Worm (Caenorhabditis elegans) whole organism, L3 larva: ENCODE results near the gene tag-191.
A peak's percentile ranks its signal among the peaks of the same experiment; 100 is the strongest.

ENCODE experiments used
- R02D3.7 ChIP-seq: fragments of 150-350 bp; optimal IDR thresholded peaks from 2 replicates; lab custom pipeline; 2014; ENCODE audit warnings: missing biosample characterization, missing genetic modification characterization
- ZK546.5 ChIP-seq: sonication (generic microtip); optimal IDR thresholded peaks from 2 replicates; lab custom pipeline; 2017; ENCODE audit warnings: missing biosample characterization, missing genetic modification characterization
- aly-2 ChIP-seq: fragments of 150-350 bp; optimal IDR thresholded peaks from 2 replicates; lab custom pipeline; 2014; ENCODE audit warnings: missing biosample characterization, missing genetic modification characterization
- ama-1 ChIP-seq: fragments of 150-350 bp; optimal IDR thresholded peaks from 2 replicates; lab custom pipeline; 2018
- ceh-16 ChIP-seq: sonication (generic microtip); optimal IDR thresholded peaks from 2 replicates; lab custom pipeline; 2017; ENCODE audit warnings: missing biosample characterization, missing genetic modification characterization
- ceh-82 ChIP-seq: fragments of 150-350 bp; optimal IDR thresholded peaks from 2 replicates; lab custom pipeline; 2014; ENCODE audit warnings: missing biosample characterization, missing genetic modification characterization
- ceh-9 ChIP-seq: sonication (generic microtip); optimal IDR thresholded peaks from 2 replicates; lab custom pipeline; 2018; ENCODE audit warnings: missing biosample characterization, missing genetic modification characterization
- daf-12 ChIP-seq: fragments of 150-350 bp; optimal IDR thresholded peaks from 2 replicates; lab custom pipeline; 2014; ENCODE audit warnings: missing biosample characterization, missing genetic modification reagents, missing genetic modification characterization
- egl-27 ChIP-seq: sonication (generic microtip); optimal IDR thresholded peaks from 4 replicates; lab custom pipeline; 2017; ENCODE audit warnings: missing biosample characterization, missing genetic modification reagents, missing genetic modification characterization
- egl-5 ChIP-seq: fragments of 150-350 bp; optimal IDR thresholded peaks from 2 replicates; lab custom pipeline; 2017; ENCODE audit warnings: missing biosample characterization, missing genetic modification reagents, missing genetic modification characterization, inconsistent platforms
- elt-2 ChIP-seq: sonication (generic microtip); optimal IDR thresholded peaks from 2 replicates; lab custom pipeline; 2016; ENCODE audit warnings: missing genetic modification reagents, mild to moderate bottlenecking, missing genetic modification characterization, missing compliant biosample characterization
- elt-3 ChIP-seq, 3 experiments: fragments of 150-350 bp in 1 of 3; sonication (generic microtip) in 2 of 3; optimal IDR thresholded peaks; 2 replicates in 2 of 3; 4 replicates in 1 of 3; lab custom pipeline; 2014 to 2017; ENCODE audit warnings: missing biosample characterization in 3 of 3, missing genetic modification characterization in 3 of 3
- eor-1 ChIP-seq, 2 experiments: fragments of 150-350 bp; optimal IDR thresholded peaks; 2 replicates each; lab custom pipeline; 2014 to 2018; ENCODE audit warnings: missing biosample characterization in 2 of 2, missing genetic modification characterization in 2 of 2
- fkh-10 ChIP-seq: sonication (generic microtip); optimal IDR thresholded peaks from 2 replicates; lab custom pipeline; 2017; ENCODE audit warnings: missing biosample characterization, missing genetic modification reagents, missing genetic modification characterization
- fkh-2 ChIP-seq: fragments of 150-350 bp; optimal IDR thresholded peaks from 2 replicates; lab custom pipeline; 2014; ENCODE audit warnings: missing biosample characterization, missing genetic modification reagents, missing genetic modification characterization
- fos-1 ChIP-seq: fragments of 150-350 bp; optimal IDR thresholded peaks from 2 replicates; lab custom pipeline; 2014; ENCODE audit warnings: missing biosample characterization, missing genetic modification characterization
- jun-1 ChIP-seq: fragments of 150-350 bp; optimal IDR thresholded peaks from 2 replicates; lab custom pipeline; 2014; ENCODE audit warnings: missing biosample characterization, missing genetic modification reagents, missing genetic modification characterization
- lin-15B ChIP-seq: fragments of 150-350 bp; optimal IDR thresholded peaks from 2 replicates; lab custom pipeline; 2014; ENCODE audit warnings: missing biosample characterization, missing genetic modification characterization
- lin-39 ChIP-seq: fragments of 150-350 bp; optimal IDR thresholded peaks from 2 replicates; lab custom pipeline; 2018; ENCODE audit warnings: missing biosample characterization, missing genetic modification reagents, missing genetic modification characterization
- lsy-12 ChIP-seq: sonication (generic microtip); optimal IDR thresholded peaks from 2 replicates; lab custom pipeline; 2016; ENCODE audit warnings: mild to moderate bottlenecking, missing genetic modification characterization, missing compliant biosample characterization
- mdl-1 ChIP-seq: fragments of 150-350 bp; optimal IDR thresholded peaks from 2 replicates; lab custom pipeline; 2014; ENCODE audit warnings: missing biosample characterization, missing genetic modification characterization
- mml-1 ChIP-seq: fragments of 150-350 bp; sonication (generic microtip); optimal IDR thresholded peaks from 3 replicates; lab custom pipeline; 2014; ENCODE audit warnings: missing biosample characterization, missing genetic modification characterization
- nfya-1 ChIP-seq: sonication (generic microtip); optimal IDR thresholded peaks from 2 replicates; lab custom pipeline; 2017; ENCODE audit warnings: missing genetic modification characterization, mild to moderate bottlenecking, missing compliant biosample characterization, antibody characterized with exemption, moderate library complexity; ENCODE audit not compliant: insufficient read depth
- nhr-11 ChIP-seq: fragments of 150-350 bp; optimal IDR thresholded peaks from 2 replicates; lab custom pipeline; 2014; ENCODE audit warnings: missing biosample characterization, missing genetic modification characterization
- nhr-12 ChIP-seq: fragments of 150-350 bp; optimal IDR thresholded peaks from 2 replicates; lab custom pipeline; 2014; ENCODE audit warnings: missing biosample characterization, missing genetic modification characterization
- nhr-23 ChIP-seq: fragments of 150-350 bp; optimal IDR thresholded peaks from 2 replicates; lab custom pipeline; 2014; ENCODE audit warnings: missing biosample characterization, missing genetic modification reagents, missing genetic modification characterization
- nhr-237 ChIP-seq: fragments of 150-350 bp; optimal IDR thresholded peaks from 2 replicates; lab custom pipeline; 2014; ENCODE audit warnings: missing biosample characterization, missing genetic modification characterization
- nhr-25 ChIP-seq: sonication (generic microtip); optimal IDR thresholded peaks from 2 replicates; lab custom pipeline; 2017; ENCODE audit warnings: missing biosample characterization, missing genetic modification characterization
- nhr-28 ChIP-seq: fragments of 150-350 bp; optimal IDR thresholded peaks from 2 replicates; lab custom pipeline; 2014; ENCODE audit warnings: missing biosample characterization, missing genetic modification characterization
- nhr-43 ChIP-seq: sonication (generic microtip); optimal IDR thresholded peaks from 2 replicates; lab custom pipeline; 2016; ENCODE audit warnings: mild to moderate bottlenecking, missing genetic modification characterization, missing compliant biosample characterization; ENCODE audit not compliant: poor library complexity, severe bottlenecking
- nhr-67 ChIP-seq: fragments of 150-350 bp; optimal IDR thresholded peaks from 2 replicates; lab custom pipeline; 2014; ENCODE audit warnings: missing biosample characterization, missing genetic modification characterization
- nhr-76 ChIP-seq: fragments of 150-350 bp; sonication (generic microtip); optimal IDR thresholded peaks from 5 replicates; lab custom pipeline; 2014; ENCODE audit warnings: missing biosample characterization, missing genetic modification characterization
- pha-4 ChIP-seq: fragments of 150-350 bp; optimal IDR thresholded peaks from 2 replicates; lab custom pipeline; 2014; ENCODE audit warnings: missing biosample characterization, missing genetic modification reagents, missing genetic modification characterization
- pqm-1 ChIP-seq: fragments of 150-350 bp; optimal IDR thresholded peaks from 2 replicates; lab custom pipeline; 2017; ENCODE audit warnings: missing biosample characterization, missing genetic modification characterization, inconsistent platforms
- skn-1 ChIP-seq: fragments of 150-350 bp; optimal IDR thresholded peaks from 2 replicates; lab custom pipeline; 2014; ENCODE audit warnings: missing biosample characterization, missing genetic modification characterization
- snpc-4 ChIP-seq: fragments of 150-350 bp; optimal IDR thresholded peaks from 2 replicates; lab custom pipeline; 2014; ENCODE audit warnings: missing biosample characterization, missing genetic modification characterization
- unc-39 ChIP-seq: sonication (generic microtip); optimal IDR thresholded peaks from 4 replicates; lab custom pipeline; 2017; ENCODE audit warnings: missing biosample characterization, missing genetic modification characterization
- unc-62 ChIP-seq: fragments of 150-350 bp; sonication (generic microtip); optimal IDR thresholded peaks from 4 replicates; lab custom pipeline; 2014; ENCODE audit warnings: missing biosample characterization, missing genetic modification reagents, missing genetic modification characterization
- zag-1 ChIP-seq: fragments of 150-350 bp; optimal IDR thresholded peaks from 2 replicates; lab custom pipeline; 2014; ENCODE audit warnings: missing biosample characterization, missing genetic modification characterization

The tag-191 gene

DNA sequence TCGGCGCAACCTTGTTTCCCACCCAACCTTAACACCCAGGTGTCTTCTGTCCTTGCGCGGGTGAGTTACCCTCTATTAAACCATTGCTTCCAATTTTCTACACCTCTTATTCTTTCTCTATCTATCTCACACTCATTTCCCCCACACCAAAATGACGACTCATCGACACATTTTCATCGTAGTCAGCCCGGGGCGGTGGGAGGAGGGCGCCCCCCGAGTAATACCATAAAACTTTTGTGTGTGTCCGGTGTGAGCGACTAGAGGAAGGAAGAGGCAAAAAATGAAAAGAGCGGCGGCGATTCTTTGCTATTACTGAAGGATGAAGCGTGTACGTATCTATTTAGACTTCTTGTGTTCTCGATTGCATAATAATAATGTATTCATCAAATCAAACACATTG, 31.4 kb downstream of the tag-191 start:
- TF ChIP-seq fkh-2 (tag; lab: Kevin White, UChicago) (no peak), elt-2 (tag; lab: Kevin White, UChicago) (peak; percentile 2), unc-39 (tag; lab: Kevin White, UChicago) (no peak), skn-1 (tag; lab: Kevin White, UChicago) (no peak)

DNA sequence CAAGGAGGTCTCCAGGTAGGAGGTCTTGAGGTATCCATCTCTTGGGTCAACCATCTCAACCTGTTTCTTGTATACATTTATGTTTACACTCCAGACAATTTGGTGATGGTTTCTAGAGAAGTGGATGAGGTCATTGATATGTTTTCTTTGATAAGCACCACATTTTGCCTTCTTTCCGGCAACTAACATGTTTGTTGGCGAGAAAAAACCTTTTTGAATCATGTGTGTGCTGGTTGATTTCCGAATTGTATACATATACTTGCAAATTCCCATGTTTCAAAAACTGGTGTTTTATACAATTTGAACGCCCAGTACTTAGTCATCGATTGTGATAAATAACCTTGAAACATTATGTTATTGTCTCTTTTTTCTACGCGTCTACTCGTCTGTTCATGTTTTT, 32.1 kb downstream of the tag-191 start:
- no peak for TF ChIP-seq ama-1 (lab: Kevin White, UChicago)
- no peak for TF ChIP-seq daf-12 (tag; lab: Kevin White, UChicago)
- TF ChIP-seq lin-39 (tag; lab: Kevin White, UChicago), result no peak
- TF ChIP-seq ceh-9, result no peak
- TF ChIP-seq elt-3 (tag; optimal IDR thresholded peaks at IDR 0.05; lab: Kevin White, UChicago), result no peak
- no peak for TF ChIP-seq ZK546.5
- TF ChIP-seq fos-1 (tag; lab: Kevin White, UChicago), result no peak
- TF ChIP-seq zag-1 (tag; lab: Kevin White, UChicago), result no peak
- no peak for TF ChIP-seq eor-1 (tag; optimal IDR thresholded peaks at IDR 0.05; lab: Kevin White, UChicago)
- no peak for TF ChIP-seq snpc-4
- no peak for TF ChIP-seq nhr-25 (tag; lab: Kevin White, UChicago)
- TF ChIP-seq R02D3.7 (tag; lab: Kevin White, UChicago), result no peak
- no peak for TF ChIP-seq egl-5
- TF ChIP-seq nhr-76, result no peak
- TF ChIP-seq unc-62 (GFP tag; lab: Kevin White, UChicago), result no peak
- TF ChIP-seq nhr-67 (tag; lab: Kevin White, UChicago), result no peak
- TF ChIP-seq nhr-11 (tag; lab: Kevin White, UChicago), result no peak
- no peak for TF ChIP-seq nhr-23 (tag; lab: Kevin White, UChicago)
- no peak for TF ChIP-seq ceh-82 (tag; lab: Kevin White, UChicago)
- TF ChIP-seq lin-15B (tag; lab: Kevin White, UChicago), result no peak

DNA sequence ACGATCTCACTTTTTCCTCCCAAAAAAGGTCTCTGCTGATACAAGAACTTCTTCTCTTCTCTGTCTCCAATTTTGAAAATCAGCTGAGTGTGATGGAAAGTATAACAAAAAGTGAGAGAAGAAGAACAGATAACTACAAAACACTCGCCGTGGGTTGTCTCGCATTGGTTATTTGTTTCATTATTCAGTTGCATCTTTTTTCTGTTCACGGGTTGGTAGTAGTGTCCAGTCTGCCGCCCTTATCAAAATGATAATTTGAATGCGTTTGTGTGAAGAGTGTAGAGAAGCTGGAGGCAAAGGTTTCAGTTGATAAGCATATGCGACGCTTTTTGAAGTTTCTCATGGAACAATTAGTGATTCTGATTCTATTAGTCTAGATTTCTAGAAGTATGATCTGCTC, 33.1 kb downstream of the tag-191 start:
- TF ChIP-seq nhr-12 (tag; lab: Kevin White, UChicago) (no peak), mml-1 (no peak), egl-27 (tag; lab: Kevin White, UChicago) (no peak), nhr-76 (no peak), aly-2 (no peak), fkh-10 (no peak), nhr-23 (tag; lab: Kevin White, UChicago) (no peak), elt-2 (tag; lab: Kevin White, UChicago) (peak; percentile 86), pqm-1 (tag; lab: Kevin White, UChicago) (peak; percentile 81), ceh-9 (no peak), nfya-1 (tag; lab: Kevin White, UChicago) (peak; percentile 37), nhr-237 (tag; lab: Kevin White, UChicago) (no peak), unc-62 (GFP tag; lab: Kevin White, UChicago) (no peak), lsy-12 (tag; lab: Kevin White, UChicago) (no peak), unc-39 (tag; lab: Kevin White, UChicago) (no peak), zag-1 (tag; lab: Kevin White, UChicago) (no peak), ZK546.5 (no peak), jun-1 (tag; lab: Kevin White, UChicago) (peak; percentile 43), lin-39 (tag; lab: Kevin White, UChicago) (no peak), ceh-82 (tag; lab: Kevin White, UChicago) (no peak), egl-5 (no peak), pha-4 (tag; lab: Kevin White, UChicago) (peak; percentile 36), nhr-25 (tag; lab: Kevin White, UChicago) (no peak), ceh-16 (tag; lab: Kevin White, UChicago) (no peak), fos-1 (tag; lab: Kevin White, UChicago) (no peak), nhr-28 (tag; lab: Kevin White, UChicago) (no peak), daf-12 (tag; lab: Kevin White, UChicago) (no peak), mdl-1 (tag; lab: Kevin White, UChicago) (no peak), nhr-43 (tag; lab: Kevin White, UChicago) (no peak)
